Worm (Caenorhabditis elegans) whole organism, midembryonic: ENCODE results near the gene parg-1.
"Not testable (repeated sequence)": the region's sequence is repeated elsewhere in the genome, so short reads cannot be mapped to it uniquely, and the experiment has no call there.

Experiments
- T22C8.4 ChIP-seq: fragments of 200-800 bp; sonication (Bioruptor generic); IDR thresholded peaks from 2 replicates; pipeline ENCODE4 v1.3.6; 2022; ENCODE audit warnings: missing genetic modification characterization, missing compliant biosample characterization
- cog-1 ChIP-seq: sonication (generic microtip); optimal IDR thresholded peaks from 2 replicates; lab custom pipeline; 2016; ENCODE audit warnings: missing genetic modification characterization, missing compliant biosample characterization
- flt-1 ChIP-seq: fragments of 200-800 bp; sonication (Bioruptor generic); IDR thresholded peaks from 2 replicates; pipeline ENCODE4 v1.3.6; 2022; ENCODE audit warnings: missing genetic modification characterization, missing compliant biosample characterization
- klf-2 ChIP-seq: fragments of 200-800 bp; sonication (Bioruptor generic); conservative IDR thresholded peaks from 2 replicates; pipeline ENCODE4 v1.3.6; 2022; ENCODE audit warnings: missing genetic modification reagents, missing genetic modification characterization, missing compliant biosample characterization
- med-1 ChIP-seq: sonication (generic microtip); optimal IDR thresholded peaks from 2 replicates; lab custom pipeline; 2017; ENCODE audit warnings: missing genetic modification characterization, mild to moderate bottlenecking, missing compliant biosample characterization, antibody characterized with exemption, missing genetic modification reagents; ENCODE audit not compliant: insufficient read depth
- ref-1 ChIP-seq: fragments of 200-800 bp; sonication (Bioruptor generic); conservative IDR thresholded peaks from 2 replicates; pipeline ENCODE4 v1.3.6; 2022; ENCODE audit warnings: missing genetic modification reagents, missing genetic modification characterization, missing compliant biosample characterization
- tab-1 ChIP-seq: fragments of 200-800 bp; sonication (Bioruptor generic); IDR thresholded peaks from 2 replicates; pipeline ENCODE4 v1.3.6; 2022; ENCODE audit warnings: missing genetic modification characterization, missing compliant biosample characterization
- ztf-23 ChIP-seq: fragments of 200-800 bp; sonication (Bioruptor generic); IDR thresholded peaks from 2 replicates; pipeline ENCODE4 v1.3.6; 2022; ENCODE audit warnings: missing genetic modification reagents, missing genetic modification characterization, missing compliant biosample characterization
- ztf-29 ChIP-seq: fragments of 200-800 bp; sonication (Bioruptor generic); IDR thresholded peaks from 2 replicates; pipeline ENCODE4 v1.3.6; 2022; ENCODE audit warnings: missing genetic modification reagents, missing genetic modification characterization, missing compliant biosample characterization

The parg-1 gene

ce11 chrIV:8745591-8746302 is at the start of gene parg-1, which contains the start of gene F20C5.7:
Gene parg-1, plus strand, starts transcription at chrIV:8746252.
Gene F20C5.7, minus strand, starts transcription at chrIV:8745691.
- no peak for TF ChIP-seq flt-1
- TF ChIP-seq klf-2 = no peak
- TF ChIP-seq med-1 = no peak
- no peak for TF ChIP-seq ref-1 (GFP tag; lab: Robert Waterston, UW)
- TF ChIP-seq ztf-23 (GFP tag; lab: Robert Waterston, UW) = no peak
- no peak for TF ChIP-seq tab-1 (GFP tag; lab: Robert Waterston, UW)
- no peak for TF ChIP-seq T22C8.4
- no peak for TF ChIP-seq ztf-29
- no peak for TF ChIP-seq cog-1

ce11 chrIV:8697436-8697835 is 48.6 kb upstream of the parg-1 start, which contains the start of gene ttll-11:
Gene ttll-11, plus strand, starts transcription at chrIV:8697736.
- no peak for TF ChIP-seq ztf-23 (GFP tag; lab: Robert Waterston, UW)
- no peak for TF ChIP-seq flt-1
- no peak for TF ChIP-seq ztf-29
- TF ChIP-seq ref-1 (GFP tag; lab: Robert Waterston, UW) = no peak
- no peak for TF ChIP-seq cog-1
- TF ChIP-seq klf-2 = no peak
- TF ChIP-seq med-1 = no peak
- no peak for TF ChIP-seq tab-1 (GFP tag; lab: Robert Waterston, UW)
- no peak for TF ChIP-seq T22C8.4

DNA sequence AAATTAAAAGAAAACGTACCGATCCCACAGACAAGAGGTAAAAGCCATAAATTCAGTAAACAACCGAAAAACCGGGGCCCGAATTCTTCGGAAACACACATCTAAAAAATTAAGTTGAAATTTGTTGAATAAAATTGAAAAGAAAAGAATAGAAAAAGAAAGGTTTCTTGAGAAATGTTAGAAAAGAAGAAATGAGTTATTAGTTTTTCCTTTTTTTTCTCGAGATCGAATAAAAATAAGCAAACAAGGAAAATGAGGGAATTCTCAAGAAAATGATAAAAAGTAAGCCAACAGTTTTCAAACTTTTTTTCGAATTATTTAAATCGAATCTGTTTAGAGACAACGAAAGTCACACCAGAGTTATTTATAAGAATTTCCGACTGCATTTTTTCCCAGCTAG is 40.5 kb upstream of the parg-1 start, which contains the start of gene H23L24.4:
TSS of gene H23L24.4 (minus strand) at position 101 of the 400 bp plus-strand sequence.
- TF ChIP-seq med-1 = no peak
- TF ChIP-seq ztf-29 = no peak
- TF ChIP-seq ztf-23 (GFP tag; lab: Robert Waterston, UW) = no peak
- TF ChIP-seq ref-1 (GFP tag; lab: Robert Waterston, UW) = no peak
- TF ChIP-seq tab-1 (GFP tag; lab: Robert Waterston, UW) = no peak
- no peak for TF ChIP-seq cog-1
- no peak for TF ChIP-seq klf-2
- TF ChIP-seq T22C8.4 = no peak
- TF ChIP-seq flt-1 = no peak

DNA sequence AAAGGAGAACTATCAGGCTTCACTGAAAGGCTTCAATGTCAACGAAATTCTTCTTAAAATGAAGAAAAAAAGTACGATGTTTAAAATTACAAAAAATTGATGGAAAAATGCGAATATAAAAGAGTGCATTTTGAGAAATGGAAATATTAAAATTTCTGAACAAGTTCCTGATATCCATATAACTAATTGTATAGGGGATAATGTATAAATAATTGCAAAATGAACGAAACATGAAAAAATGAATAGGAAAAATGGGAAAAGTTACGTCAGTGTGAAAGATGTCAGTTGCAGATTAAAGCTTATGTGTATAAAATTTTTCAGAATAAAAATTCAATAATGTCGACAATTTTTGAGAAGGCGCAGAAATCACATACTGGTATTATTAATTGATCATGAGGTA is 38.0 kb upstream of the parg-1 start:
- TF ChIP-seq ztf-29 (no peak), cog-1 (no peak), T22C8.4 (no peak), klf-2 (no peak), ztf-23 (GFP tag; lab: Robert Waterston, UW) (no peak), flt-1 (no peak), tab-1 (GFP tag; lab: Robert Waterston, UW) (no peak), ref-1 (GFP tag; lab: Robert Waterston, UW) (no peak), med-1 (no peak)

DNA sequence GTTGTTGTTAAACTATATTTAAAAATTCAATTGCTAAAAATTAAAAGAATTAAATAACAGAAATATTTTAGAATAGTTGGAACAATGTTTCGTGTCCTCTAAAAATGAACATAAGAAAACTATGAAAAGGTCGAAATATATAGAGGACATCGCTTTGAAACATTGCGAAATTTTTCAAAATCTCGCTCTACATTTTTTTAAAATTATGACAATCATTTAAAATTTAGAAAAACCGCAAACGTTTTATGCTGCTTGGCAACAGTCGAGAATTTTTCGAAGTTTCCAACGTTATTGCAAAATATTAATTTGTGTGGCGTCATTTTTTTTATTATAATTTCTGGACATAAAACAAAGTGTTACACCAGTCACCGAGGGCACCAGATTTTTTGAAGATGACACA is 31.0 kb upstream of the parg-1 start, which contains the start of the genes parg-2 and ipla-5:
TSS of gene parg-2 (minus strand) at position 101 of the 400 bp plus-strand sequence.
TSS of gene ipla-5 (plus strand) at position 216 of the 400 bp plus-strand sequence.
- not testable (repeated sequence) for TF ChIP-seq klf-2; ztf-29; ref-1 (GFP tag; lab: Robert Waterston, UW)

ce11 chrIV:8718153-8718552 is 27.9 kb upstream of the parg-1 start, which contains the start of gene H23L24.1:
Gene H23L24.1, plus strand, starts transcription at chrIV:8718453.
- TF ChIP-seq med-1 (no peak), tab-1 (GFP tag; lab: Robert Waterston, UW) (no peak), flt-1 (no peak), ref-1 (GFP tag; lab: Robert Waterston, UW) (no peak), ztf-29 (no peak), cog-1 (no peak), T22C8.4 (no peak), ztf-23 (GFP tag; lab: Robert Waterston, UW) (no peak), klf-2 (no peak)

DNA sequence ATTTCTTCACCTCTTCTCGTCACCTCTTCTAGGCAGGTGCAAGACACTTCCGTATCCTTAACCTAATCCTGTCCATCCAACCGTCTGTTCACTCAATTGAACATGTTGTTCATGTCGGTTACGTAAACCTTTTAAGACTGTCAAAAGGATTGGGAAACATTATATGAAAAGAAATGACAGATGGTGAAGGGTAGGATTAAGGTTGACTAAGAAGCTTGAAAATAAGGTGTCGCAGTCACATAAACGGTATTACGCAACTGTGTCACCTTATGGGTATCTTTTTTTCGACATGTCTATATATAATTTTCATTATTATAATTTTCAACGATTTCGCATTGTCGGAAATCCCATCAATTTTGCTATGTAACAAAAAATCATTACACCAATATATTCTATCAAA is 23.3 kb upstream of the parg-1 start:
- TF ChIP-seq tab-1 (GFP tag; lab: Robert Waterston, UW) = no peak
- TF ChIP-seq ztf-29 = no peak

DNA sequence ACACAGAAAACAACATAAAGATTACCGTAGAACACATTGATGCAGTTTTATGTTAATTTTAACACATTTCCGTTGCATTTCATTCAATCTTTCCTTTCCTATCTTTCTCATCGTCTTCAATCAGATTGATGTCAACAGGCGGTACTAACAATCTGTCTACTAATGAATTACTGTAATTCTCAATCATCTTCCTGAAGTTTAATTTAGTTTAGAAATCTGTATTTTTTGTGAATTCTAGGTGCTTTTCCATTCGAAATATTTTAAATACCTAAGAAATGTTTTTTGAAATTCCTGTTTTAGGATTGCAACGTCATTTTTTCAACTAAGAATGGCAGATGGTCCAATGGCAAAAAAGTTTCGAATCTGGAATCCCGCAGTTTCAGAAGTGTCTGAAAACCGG is 22.3 kb upstream of the parg-1 start, which contains the start of gene F21D5.9:
TSS of gene F21D5.9 (plus strand) at position 301 of the 400 bp plus-strand sequence.
- no peak for TF ChIP-seq ztf-29

DNA sequence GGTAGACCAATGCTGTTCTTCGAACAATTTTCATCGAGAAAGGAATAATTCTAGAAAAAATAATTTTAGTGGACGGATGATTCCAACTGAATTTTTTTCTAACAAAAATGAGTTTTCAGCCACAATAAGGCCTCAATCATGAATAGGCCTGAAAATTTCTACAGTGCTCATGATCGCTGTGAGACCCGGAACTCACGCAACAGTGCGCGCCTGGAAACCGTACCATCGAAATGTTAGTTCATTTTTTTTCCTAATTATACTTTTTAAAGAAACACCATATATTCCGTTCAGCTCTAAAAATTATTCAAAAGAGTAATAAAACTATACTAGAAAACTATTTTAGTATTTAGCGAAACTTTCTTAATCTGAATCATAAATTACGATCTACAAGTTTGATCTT is 21.1 kb upstream of the parg-1 start:
- TF ChIP-seq med-1 = no peak
- TF ChIP-seq klf-2 = no peak
- TF ChIP-seq tab-1 (GFP tag; lab: Robert Waterston, UW) = no peak
- TF ChIP-seq ztf-23 (GFP tag; lab: Robert Waterston, UW) = no peak
- no peak for TF ChIP-seq T22C8.4
- no peak for TF ChIP-seq ref-1 (GFP tag; lab: Robert Waterston, UW)
- TF ChIP-seq ztf-29 = no peak
- no peak for TF ChIP-seq flt-1

ce11 chrIV:8725345-8725744 is 20.7 kb upstream of the parg-1 start, which contains the start of gene pgm-3:
Gene pgm-3, plus strand, starts transcription at chrIV:8725722.
- TF ChIP-seq T22C8.4 (no peak), ztf-23 (GFP tag; lab: Robert Waterston, UW) (no peak), ref-1 (GFP tag; lab: Robert Waterston, UW) (no peak), ztf-29 (no peak), flt-1 (no peak), klf-2 (no peak), cog-1 (no peak), tab-1 (GFP tag; lab: Robert Waterston, UW) (no peak), med-1 (no peak)

ce11 chrIV:8728122-8728521 is 17.9 kb upstream of the parg-1 start, which contains the start of gene otub-3:
Gene otub-3, plus strand, starts transcription at chrIV:8728177.
- TF ChIP-seq cog-1 = no peak
- TF ChIP-seq med-1 = no peak
- no peak for TF ChIP-seq klf-2
- TF ChIP-seq ref-1 (GFP tag; lab: Robert Waterston, UW) = no peak
- TF ChIP-seq flt-1 = no peak
- no peak for TF ChIP-seq tab-1 (GFP tag; lab: Robert Waterston, UW)
- no peak for TF ChIP-seq T22C8.4
- TF ChIP-seq ztf-29 = no peak
- no peak for TF ChIP-seq ztf-23 (GFP tag; lab: Robert Waterston, UW)
